Worm (Caenorhabditis elegans) whole organism, L3 larva: ENCODE results near the gene F32D8.11.

ENCODE experiments used
- R02D3.7 ChIP-seq: fragments of 150-350 bp; optimal IDR thresholded peaks from 2 replicates; lab custom pipeline; 2014; ENCODE audit warnings: missing biosample characterization, missing genetic modification characterization
- ZK546.5 ChIP-seq: sonication (generic microtip); optimal IDR thresholded peaks from 2 replicates; lab custom pipeline; 2017; ENCODE audit warnings: missing biosample characterization, missing genetic modification characterization
- aly-2 ChIP-seq: fragments of 150-350 bp; optimal IDR thresholded peaks from 2 replicates; lab custom pipeline; 2014; ENCODE audit warnings: missing biosample characterization, missing genetic modification characterization
- egl-5 ChIP-seq: fragments of 150-350 bp; optimal IDR thresholded peaks from 2 replicates; lab custom pipeline; 2017; ENCODE audit warnings: missing biosample characterization, missing genetic modification reagents, missing genetic modification characterization, inconsistent platforms
- elt-3 ChIP-seq, 3 experiments: fragments of 150-350 bp in 1 of 3; sonication (generic microtip) in 2 of 3; optimal IDR thresholded peaks; 2 replicates in 2 of 3; 4 replicates in 1 of 3; lab custom pipeline; 2014 to 2017; ENCODE audit warnings: missing biosample characterization in 3 of 3, missing genetic modification characterization in 3 of 3
- eor-1 ChIP-seq, 2 experiments: fragments of 150-350 bp; optimal IDR thresholded peaks; 2 replicates each; lab custom pipeline; 2014 to 2018; ENCODE audit warnings: missing biosample characterization in 2 of 2, missing genetic modification characterization in 2 of 2
- fos-1 ChIP-seq: fragments of 150-350 bp; optimal IDR thresholded peaks from 2 replicates; lab custom pipeline; 2014; ENCODE audit warnings: missing biosample characterization, missing genetic modification characterization
- lin-39 ChIP-seq: fragments of 150-350 bp; optimal IDR thresholded peaks from 2 replicates; lab custom pipeline; 2018; ENCODE audit warnings: missing biosample characterization, missing genetic modification reagents, missing genetic modification characterization
- nhr-11 ChIP-seq: fragments of 150-350 bp; optimal IDR thresholded peaks from 2 replicates; lab custom pipeline; 2014; ENCODE audit warnings: missing biosample characterization, missing genetic modification characterization
- nhr-23 ChIP-seq: fragments of 150-350 bp; optimal IDR thresholded peaks from 2 replicates; lab custom pipeline; 2014; ENCODE audit warnings: missing biosample characterization, missing genetic modification reagents, missing genetic modification characterization
- nhr-43 ChIP-seq: sonication (generic microtip); optimal IDR thresholded peaks from 2 replicates; lab custom pipeline; 2016; ENCODE audit warnings: mild to moderate bottlenecking, missing genetic modification characterization, missing compliant biosample characterization; ENCODE audit not compliant: poor library complexity, severe bottlenecking
- nhr-77 ChIP-seq: fragments of 150-350 bp; optimal IDR thresholded peaks from 2 replicates; lab custom pipeline; 2014; ENCODE audit warnings: missing biosample characterization, missing genetic modification characterization
- pha-4 ChIP-seq: fragments of 150-350 bp; optimal IDR thresholded peaks from 2 replicates; lab custom pipeline; 2014; ENCODE audit warnings: missing biosample characterization, missing genetic modification reagents, missing genetic modification characterization
- sea-2 ChIP-seq: fragments of 150-350 bp; sonication (generic microtip); optimal IDR thresholded peaks from 4 replicates; lab custom pipeline; 2014; ENCODE audit warnings: missing biosample characterization, missing genetic modification reagents, missing genetic modification characterization
- snpc-4 ChIP-seq: fragments of 150-350 bp; optimal IDR thresholded peaks from 2 replicates; lab custom pipeline; 2014; ENCODE audit warnings: missing biosample characterization, missing genetic modification characterization
- unc-62 ChIP-seq: fragments of 150-350 bp; sonication (generic microtip); optimal IDR thresholded peaks from 4 replicates; lab custom pipeline; 2014; ENCODE audit warnings: missing biosample characterization, missing genetic modification reagents, missing genetic modification characterization
- ztf-11 ChIP-seq: fragments of 150-350 bp; optimal IDR thresholded peaks from 2 replicates; lab custom pipeline; 2014; ENCODE audit warnings: missing biosample characterization, missing genetic modification characterization
- ztf-4 ChIP-seq: fragments of 150-350 bp; optimal IDR thresholded peaks from 2 replicates; lab custom pipeline; 2014; ENCODE audit warnings: missing biosample characterization, missing genetic modification characterization

The F32D8.11 gene

DNA sequence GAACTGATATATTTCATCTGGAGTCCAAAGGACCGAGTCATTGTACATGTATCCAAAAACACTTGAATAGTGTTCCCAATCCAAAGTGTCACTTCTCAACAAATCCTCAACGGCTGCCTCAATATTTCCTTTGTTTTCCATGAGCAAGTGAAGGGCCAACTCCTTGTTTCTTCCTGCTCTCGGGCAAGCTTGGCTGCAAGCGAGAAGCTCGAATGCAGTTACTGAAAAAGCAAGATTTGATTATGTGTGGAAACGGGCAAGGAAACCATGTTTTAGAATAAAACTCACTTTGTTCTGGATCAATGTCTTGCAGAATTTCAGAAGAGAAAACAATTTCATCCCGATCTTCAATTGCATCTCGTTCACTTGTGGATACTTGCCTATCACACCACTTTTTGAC, 34.7 kb downstream of the F32D8.11 start:
- no peak for TF ChIP-seq ZK546.5
- no peak for TF ChIP-seq nhr-23
- TF ChIP-seq sea-2 (GFP tag; lab: Kevin White, UChicago), result no peak
- TF ChIP-seq ztf-11 (tag; lab: Kevin White, UChicago), result no peak
- no peak for TF ChIP-seq nhr-43 (tag; lab: Kevin White, UChicago)
- TF ChIP-seq R02D3.7 (tag; lab: Kevin White, UChicago), result no peak
- no peak for TF ChIP-seq egl-5
- TF ChIP-seq aly-2 (tag; lab: Kevin White, UChicago), result no peak
- no peak for TF ChIP-seq pha-4 (tag; lab: Kevin White, UChicago)
- TF ChIP-seq snpc-4, result no peak

ce11 chrV:10846893-10847292, 42.0 kb downstream of the F32D8.11 start, which contains the start of gene C29A12.6:
Gene C29A12.6, plus strand, starts transcription at chrV:10847193.
- TF ChIP-seq unc-62 (GFP tag; lab: Kevin White, UChicago) (no peak), nhr-77 (tag; lab: Kevin White, UChicago) (no peak), R02D3.7 (tag; lab: Kevin White, UChicago) (no peak)

DNA sequence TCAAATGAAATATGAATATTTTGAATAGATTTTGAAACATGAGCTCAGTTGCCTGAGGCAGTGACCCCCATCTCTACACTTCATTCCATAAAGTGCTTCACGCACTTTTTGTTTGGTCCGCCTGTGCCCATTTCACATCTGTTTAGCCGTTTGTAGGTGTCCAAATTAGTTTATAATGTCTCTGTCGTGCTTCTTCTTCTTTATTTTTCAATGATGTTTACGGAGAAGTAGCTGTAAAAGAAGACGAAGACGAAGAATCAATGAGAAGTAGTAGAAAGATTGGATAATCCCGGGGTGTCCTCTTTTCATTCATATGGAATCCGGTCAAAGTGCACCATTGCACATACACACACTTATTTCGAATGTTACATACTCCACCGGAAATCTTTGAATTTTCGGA, 49.5 kb downstream of the F32D8.11 start:
- TF ChIP-seq elt-3 (tag; optimal IDR thresholded peaks at IDR 0.05; lab: Kevin White, UChicago) (no peak), eor-1 (tag; optimal IDR thresholded peaks at IDR 0.05; lab: Kevin White, UChicago) (no peak), ztf-4 (tag; lab: Kevin White, UChicago) (no peak), fos-1 (tag; lab: Kevin White, UChicago) (no peak), ZK546.5 (no peak), unc-62 (GFP tag; lab: Kevin White, UChicago) (no peak), lin-39 (tag; lab: Kevin White, UChicago) (no peak), nhr-23 (no peak), nhr-11 (tag; lab: Kevin White, UChicago) (no peak)

ce11 chrV:10838204-10838603, 50.7 kb downstream of the F32D8.11 start:
- TF ChIP-seq lin-39 (tag; lab: Kevin White, UChicago) (peak; percentile 39), ZK546.5 (no peak)
